Worm (Caenorhabditis elegans): ENCODE data around the gene T01H3.5.

T01H3.5 gene

ce11 chrII:7921155-7921554 lies 41.7 kb downstream of the T01H3.5 start:
- no peak for TF ChIP-seq lin-11 (tag; optimal IDR thresholded peaks at IDR 0.05)
- peak; percentile 1 for TF ChIP-seq crh-2 (tag; optimal IDR thresholded peaks at IDR 0.05)
- no peak for TF ChIP-seq skn-1 (tag; optimal IDR thresholded peaks at IDR 0.05)
- peak; percentile 4 for TF ChIP-seq sma-9 (GFP tag; optimal IDR thresholded peaks at IDR 0.05)
- TF ChIP-seq sma-9 (tag; optimal IDR thresholded peaks at IDR 0.05): no peak
- peak; percentile 21 for TF ChIP-seq nhr-129 (tag; optimal IDR thresholded peaks at IDR 0.05)
- TF ChIP-seq ztf-4 (tag; optimal IDR thresholded peaks at IDR 0.05): no peak

ce11 chrII:7928600-7928999 lies 49.2 kb downstream of the T01H3.5 start, which contains the start of gene spv-1:
TSS of gene spv-1 (minus strand) at chrII:7928700.
- TF ChIP-seq mbf-1 (tag; optimal IDR thresholded peaks at IDR 0.05): no peak
- no peak for TF ChIP-seq mab-5 (tag; optimal IDR thresholded peaks at IDR 0.05)
- TF ChIP-seq ceh-16 (tag; optimal IDR thresholded peaks at IDR 0.05): no peak
- no peak for TF ChIP-seq mdl-1 (tag; optimal IDR thresholded peaks at IDR 0.05)

All from whole organism, L2 larva.